Fruit fly (Drosophila melanogaster) whole organism, prepupa: ENCODE data around the gene CG10147.
A peak's percentile ranks its signal among the peaks of the same experiment; 100 is the strongest.

ENCODE experiments used
- Blimp-1 ChIP-seq: fragments of 200-800 bp; sonication (Bioruptor generic); optimal IDR thresholded peaks from 3 replicates; lab custom pipeline; 2017; ENCODE audit warnings: missing biosample characterization, missing genetic modification characterization, mild to moderate bottlenecking, moderate library complexity, missing genetic modification reagents
- CG10631 ChIP-seq: fragments of 200-800 bp; sonication (Bioruptor generic); optimal IDR thresholded peaks from 2 replicates; lab custom pipeline; 2016; ENCODE audit warnings: missing biosample characterization, missing genetic modification characterization
- CG10669 ChIP-seq: fragments of 200-800 bp; sonication (Bioruptor generic); optimal IDR thresholded peaks from 3 replicates; lab custom pipeline; 2018; ENCODE audit warnings: missing biosample characterization, mild to moderate bottlenecking, missing genetic modification characterization, moderate library complexity
- CG11294 ChIP-seq: fragments of 200-800 bp; sonication (Bioruptor generic); IDR thresholded peaks from 2 replicates; pipeline ENCODE4 v1.3.6; 2022; ENCODE audit warnings: missing biosample characterization, missing genetic modification characterization
- CG11762 ChIP-seq: fragments of 200-800 bp; sonication (Bioruptor generic); optimal IDR thresholded peaks from 3 replicates; lab custom pipeline; 2016; ENCODE audit warnings: missing biosample characterization, missing genetic modification characterization; ENCODE audit not compliant: insufficient read depth
- CG11902 ChIP-seq: fragments of 200-800 bp; sonication (Bioruptor generic); optimal IDR thresholded peaks from 3 replicates; lab custom pipeline; 2016; ENCODE audit warnings: missing biosample characterization, missing genetic modification characterization
- CG15336 ChIP-seq: fragments of 200-800 bp; sonication (Bioruptor generic); IDR thresholded peaks from 2 replicates; pipeline ENCODE4 v1.3.6; 2022; ENCODE audit warnings: missing biosample characterization, missing genetic modification characterization
- CG1621 ChIP-seq: fragments of 200-800 bp; sonication (Bioruptor generic); optimal IDR thresholded peaks from 3 replicates; lab custom pipeline; 2018; ENCODE audit warnings: missing biosample characterization, mild to moderate bottlenecking, missing genetic modification characterization
- CG3032 ChIP-seq: fragments of 200-800 bp; optimal IDR thresholded peaks from 2 replicates; lab custom pipeline; 2019; ENCODE audit warnings: missing biosample characterization, mild to moderate bottlenecking, missing genetic modification characterization, moderate library complexity
- CG31627 ChIP-seq: fragments of 200-800 bp; sonication (Bioruptor generic); optimal IDR thresholded peaks from 3 replicates; lab custom pipeline; 2016; ENCODE audit warnings: missing biosample characterization, missing genetic modification characterization
- CG32006 ChIP-seq: fragments of 200-800 bp; sonication (Bioruptor generic); optimal IDR thresholded peaks from 3 replicates; lab custom pipeline; 2017; ENCODE audit warnings: missing biosample characterization, mild to moderate bottlenecking, missing genetic modification characterization
- CG34406 ChIP-seq: fragments of 200-800 bp; sonication (Bioruptor generic); optimal IDR thresholded peaks from 3 replicates; lab custom pipeline; 2016; ENCODE audit warnings: missing biosample characterization, missing genetic modification characterization
- CG3919 ChIP-seq: fragments of 200-800 bp; sonication (Bioruptor generic); optimal IDR thresholded peaks from 3 replicates; lab custom pipeline; 2016; ENCODE audit warnings: missing biosample characterization, missing genetic modification characterization
- CG4318 ChIP-seq: fragments of 200-800 bp; sonication (Bioruptor generic); optimal IDR thresholded peaks from 3 replicates; lab custom pipeline; 2017; ENCODE audit warnings: missing biosample characterization, mild to moderate bottlenecking, missing genetic modification characterization
- CG6163 ChIP-seq: fragments of 200-800 bp; sonication (Bioruptor generic); IDR thresholded peaks from 3 replicates; pipeline ENCODE4 v1.3.6; 2022; ENCODE audit warnings: missing biosample characterization, missing genetic modification characterization
- CG6792 ChIP-seq: fragments of 200-800 bp; sonication (Bioruptor generic); optimal IDR thresholded peaks from 3 replicates; lab custom pipeline; 2016; ENCODE audit warnings: missing biosample characterization, missing genetic modification characterization
- CG6854 ChIP-seq: fragments of 200-800 bp; sonication (Bioruptor generic); optimal IDR thresholded peaks from 2 replicates; lab custom pipeline; 2017; ENCODE audit warnings: missing biosample characterization, mild to moderate bottlenecking, missing genetic modification characterization
- CG7368 ChIP-seq: fragments of 200-800 bp; sonication (Bioruptor generic); optimal IDR thresholded peaks from 3 replicates; lab custom pipeline; 2016; ENCODE audit warnings: missing biosample characterization, missing genetic modification characterization
- CG8119 ChIP-seq: fragments of 200-800 bp; sonication (Bioruptor generic); IDR thresholded peaks from 3 replicates; pipeline ENCODE4 v1.3.6; 2022; ENCODE audit warnings: missing biosample characterization, missing genetic modification characterization
- CG8632 ChIP-seq: fragments of 200-800 bp; sonication (Bioruptor generic); optimal IDR thresholded peaks from 3 replicates; lab custom pipeline; 2016; ENCODE audit warnings: missing biosample characterization, missing genetic modification characterization
- CG9139 ChIP-seq: fragments of 200-800 bp; sonication (Bioruptor generic); optimal IDR thresholded peaks from 3 replicates; lab custom pipeline; 2017; ENCODE audit warnings: missing biosample characterization, mild to moderate bottlenecking, missing genetic modification characterization
- Eip75B ChIP-seq: fragments of 200-800 bp; sonication (Bioruptor generic); optimal IDR thresholded peaks from 3 replicates; lab custom pipeline; 2016; ENCODE audit warnings: missing biosample characterization, missing genetic modification characterization
- Eip93F ChIP-seq: fragments of 200-800 bp; sonication (Bioruptor generic); optimal IDR thresholded peaks from 2 replicates; lab custom pipeline; 2016; ENCODE audit warnings: missing biosample characterization, mild to moderate bottlenecking, missing genetic modification characterization
- Ets21C ChIP-seq: fragments of 200-800 bp; sonication (Bioruptor generic); optimal IDR thresholded peaks from 3 replicates; lab custom pipeline; 2016; ENCODE audit warnings: missing biosample characterization, missing genetic modification characterization
- Gug ChIP-seq: fragments of 200-800 bp; sonication (Bioruptor generic); IDR thresholded peaks from 2 replicates; pipeline ENCODE4 v1.3.6; 2022; ENCODE audit warnings: missing biosample characterization, missing genetic modification characterization
- Hr38 ChIP-seq: sonication (Bioruptor generic); optimal IDR thresholded peaks from 2 replicates; lab custom pipeline; 2016; ENCODE audit warnings: missing biosample characterization, missing genetic modification characterization
- Hr4 ChIP-seq: fragments of 200-800 bp; sonication (Bioruptor generic); optimal IDR thresholded peaks from 3 replicates; lab custom pipeline; 2016; ENCODE audit warnings: missing biosample characterization, missing genetic modification characterization
- Lpt ChIP-seq: fragments of 200-800 bp; sonication (Bioruptor generic); optimal IDR thresholded peaks from 3 replicates; lab custom pipeline; 2016; ENCODE audit warnings: missing biosample characterization, missing genetic modification characterization
- OdsH ChIP-seq: fragments of 200-800 bp; sonication (Bioruptor generic); optimal IDR thresholded peaks from 3 replicates; lab custom pipeline; 2016; ENCODE audit warnings: missing biosample characterization, missing genetic modification characterization
- Sox102F ChIP-seq: fragments of 200-800 bp; sonication (Bioruptor generic); optimal IDR thresholded peaks from 2 replicates; lab custom pipeline; 2016; ENCODE audit warnings: missing biosample characterization, mild to moderate bottlenecking, missing genetic modification characterization
- Sox14 ChIP-seq: fragments of 200-800 bp; sonication (Bioruptor generic); optimal IDR thresholded peaks from 3 replicates; lab custom pipeline; 2016; ENCODE audit warnings: missing biosample characterization, missing genetic modification characterization
- Sox15 ChIP-seq: fragments of 200-800 bp; sonication (Bioruptor generic); optimal IDR thresholded peaks from 3 replicates; lab custom pipeline; 2016; ENCODE audit warnings: missing biosample characterization, missing genetic modification characterization
- achi ChIP-seq: fragments of 200-800 bp; sonication (Bioruptor generic); optimal IDR thresholded peaks from 3 replicates; lab custom pipeline; 2016; ENCODE audit warnings: missing biosample characterization, missing genetic modification characterization
- acj6 ChIP-seq: fragments of 200-800 bp; sonication (Bioruptor generic); optimal IDR thresholded peaks from 3 replicates; lab custom pipeline; 2016; ENCODE audit warnings: missing biosample characterization, missing genetic modification characterization
- cyc ChIP-seq: fragments of 200-800 bp; sonication (Bioruptor generic); optimal IDR thresholded peaks from 3 replicates; lab custom pipeline; 2016; ENCODE audit warnings: missing biosample characterization, missing genetic modification characterization
- dac ChIP-seq: fragments of 200-800 bp; sonication (Bioruptor generic); optimal IDR thresholded peaks from 2 replicates; lab custom pipeline; 2017; ENCODE audit warnings: missing biosample characterization, mild to moderate bottlenecking, missing genetic modification characterization
- dsx ChIP-seq: fragments of 200-800 bp; optimal IDR thresholded peaks from 3 replicates; lab custom pipeline; 2019; ENCODE audit warnings: missing biosample characterization, mild to moderate bottlenecking, missing genetic modification characterization, moderate library complexity; ENCODE audit not compliant: poor library complexity, severe bottlenecking
- esn ChIP-seq: fragments of 200-800 bp; sonication (Bioruptor generic); optimal IDR thresholded peaks from 2 replicates; lab custom pipeline; 2016; ENCODE audit warnings: missing biosample characterization, mild to moderate bottlenecking, missing genetic modification characterization, moderate library complexity
- fd59A ChIP-seq: fragments of 200-800 bp; sonication (Bioruptor generic); optimal IDR thresholded peaks from 2 replicates; lab custom pipeline; 2017; ENCODE audit warnings: missing biosample characterization, mild to moderate bottlenecking, missing genetic modification characterization, missing genetic modification reagents
- fd85E ChIP-seq: fragments of 200-800 bp; sonication (Bioruptor generic); optimal IDR thresholded peaks from 3 replicates; lab custom pipeline; 2016; ENCODE audit warnings: missing biosample characterization, missing genetic modification characterization
- fkh ChIP-seq: fragments of 200-800 bp; sonication (Bioruptor generic); optimal IDR thresholded peaks from 3 replicates; lab custom pipeline; 2017; ENCODE audit warnings: missing biosample characterization, mild to moderate bottlenecking, missing genetic modification characterization, moderate library complexity
- net ChIP-seq: fragments of 200-800 bp; sonication (Bioruptor generic); optimal IDR thresholded peaks from 3 replicates; lab custom pipeline; 2016; ENCODE audit warnings: missing biosample characterization, missing genetic modification characterization
- salr ChIP-seq, 2 experiments: fragments of 200-800 bp; sonication (Bioruptor generic); optimal IDR thresholded peaks; 3 replicates each; lab custom pipeline; 2016 to 2018; ENCODE audit warnings: missing biosample characterization in 2 of 2, missing genetic modification characterization in 2 of 2, mild to moderate bottlenecking in 1 of 2
- spab ChIP-seq: fragments of 200-800 bp; sonication (Bioruptor generic); optimal IDR thresholded peaks from 2 replicates; lab custom pipeline; 2017; ENCODE audit warnings: missing biosample characterization, mild to moderate bottlenecking, missing genetic modification characterization, missing genetic modification reagents
- svp ChIP-seq: fragments of 200-800 bp; sonication (Bioruptor generic); peaks from one replicate; lab custom pipeline; 2016; ENCODE audit warnings: missing biosample characterization, missing genetic modification characterization
- topi ChIP-seq: fragments of 200-800 bp; sonication (Bioruptor generic); optimal IDR thresholded peaks from 3 replicates; lab custom pipeline; 2016; ENCODE audit warnings: missing biosample characterization, missing genetic modification characterization
- vri ChIP-seq: fragments of 200-800 bp; sonication (Bioruptor generic); optimal IDR thresholded peaks from 3 replicates; lab custom pipeline; 2016; ENCODE audit warnings: missing biosample characterization, mild to moderate bottlenecking, missing genetic modification characterization

CG10147 gene

DNA sequence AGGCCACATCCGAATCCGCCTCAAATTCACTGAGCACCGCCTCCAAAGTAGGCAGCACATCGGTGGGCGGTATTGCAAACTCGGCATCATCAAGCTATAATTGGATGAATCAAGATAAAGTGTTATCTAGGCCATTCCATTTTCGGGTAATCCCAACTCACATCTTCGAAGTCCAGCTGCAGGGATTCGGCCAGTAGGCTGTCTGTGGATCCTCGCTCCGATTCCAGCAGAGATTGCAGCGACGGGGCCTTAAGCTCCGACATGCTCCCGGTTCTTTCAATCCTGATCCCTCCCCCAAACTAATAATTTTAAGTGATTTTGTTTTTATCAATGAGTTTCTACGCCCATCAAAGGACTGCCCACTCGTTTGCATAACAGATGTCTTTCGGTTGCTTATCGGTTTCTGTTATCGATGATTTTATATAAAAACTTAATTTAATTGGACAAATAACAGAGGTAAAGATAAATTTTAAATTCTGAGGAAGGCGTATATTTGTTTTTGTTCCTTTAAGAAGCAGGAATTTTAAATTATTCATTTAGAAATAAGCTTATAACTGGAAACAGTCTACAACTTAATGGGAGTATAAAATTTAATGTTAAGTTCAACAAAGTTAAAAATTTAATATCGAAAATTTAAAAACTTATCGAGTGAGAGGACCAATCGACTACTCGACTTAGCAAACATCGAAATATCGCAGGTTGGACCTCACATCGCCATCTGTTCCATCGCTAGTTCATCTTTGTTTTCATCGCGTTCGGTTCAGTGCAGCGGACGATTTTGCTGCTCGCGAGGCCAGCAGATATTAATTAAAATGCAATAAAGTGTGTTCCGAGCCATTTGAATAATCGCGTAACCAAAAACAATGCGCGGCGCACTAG is 6.9 kb upstream of the CG10147 start, which contains the start of the genes Vps8 and sfl (continued):
- TF ChIP-seq Sox15 (no peak), vri (GFP tag; lab: Kevin White, UChicago) (no peak), salr (GFP tag; optimal IDR thresholded peaks at IDR 0.05; lab: Kevin White, UChicago) (no peak), CG9139 (GFP tag; lab: Kevin White, UChicago) (no peak), CG11902 (GFP tag; lab: Kevin White, UChicago) (no peak), Hr4 (peak; percentile 33), Lpt (GFP tag; lab: Kevin White, UChicago) (no peak), Eip93F (GFP tag; lab: Kevin White, UChicago) (peak; percentile 26), esn (GFP tag; lab: Kevin White, UChicago) (peak; percentile 32), Sox14 (peak; percentile 36)
- TF ChIP-seq, all 60 proteins: peak for 22

DNA sequence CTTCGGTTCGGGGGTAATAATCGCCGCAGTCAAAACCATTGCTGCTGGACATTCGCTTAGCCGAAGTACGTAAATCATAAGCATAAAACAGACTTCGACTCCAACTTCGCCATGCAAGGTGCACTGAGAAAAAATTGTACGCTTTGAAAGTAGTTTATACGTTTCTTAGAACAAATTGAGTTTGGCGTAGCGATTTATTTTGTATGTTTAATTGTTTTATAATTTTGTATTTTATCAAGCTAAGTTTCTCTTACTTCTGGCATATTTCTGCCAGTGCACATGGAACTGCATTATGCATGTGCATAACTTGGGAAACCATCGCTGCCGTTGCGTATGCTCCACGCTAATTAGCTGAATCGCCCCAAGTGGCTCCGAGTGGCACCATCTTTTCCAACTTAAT is 5.4 kb downstream of the CG10147 start:
- TF ChIP-seq CG8119 (GFP tag; lab: Robert Waterston, UW) (peak; percentile 93), topi (GFP tag; lab: Kevin White, UChicago) (peak; percentile 51), Eip93F (GFP tag; lab: Kevin White, UChicago) (no peak), fkh (GFP tag; lab: Kevin White, UChicago) (no peak), achi (peak; percentile 70), Sox15 (peak; percentile 0), dac (GFP tag; lab: Kevin White, UChicago) (peak; percentile 76), CG8632 (GFP tag; lab: Kevin White, UChicago) (peak; percentile 27), CG11902 (GFP tag; lab: Kevin White, UChicago) (peak; percentile 4), cyc (GFP tag; lab: Kevin White, UChicago) (peak; percentile 31), Gug (GFP tag; lab: Robert Waterston, UW) (peak; percentile 92), CG11762 (GFP tag; lab: Kevin White, UChicago) (peak; percentile 67), CG6792 (GFP tag; lab: Kevin White, UChicago) (peak; percentile 47), Hr38 (GFP tag; lab: Kevin White, UChicago) (peak; percentile 58), CG10631 (GFP tag; lab: Kevin White, UChicago) (peak; percentile 64), OdsH (GFP tag; lab: Kevin White, UChicago) (peak; percentile 75), CG32006 (GFP tag; lab: Kevin White, UChicago) (peak; percentile 90), Eip75B (GFP tag; lab: Kevin White, UChicago) (peak; percentile 67), CG6163 (GFP tag; lab: Robert Waterston, UW) (peak; percentile 91), esn (GFP tag; lab: Kevin White, UChicago) (peak; percentile 41), spab (GFP tag; lab: Kevin White, UChicago) (peak; percentile 53), svp (GFP tag; lab: Kevin White, UChicago) (peak; percentile 70), Lpt (GFP tag; lab: Kevin White, UChicago) (peak; percentile 81), fd59A (peak; percentile 9), net (GFP tag; lab: Kevin White, UChicago) (peak; percentile 73), CG1621 (tag; lab: Kevin White, UChicago) (peak; percentile 8), Sox102F (GFP tag; lab: Kevin White, UChicago) (no peak), Ets21C (GFP tag; lab: Kevin White, UChicago) (peak; percentile 16), CG34406 (GFP tag; lab: Kevin White, UChicago) (peak; percentile 48), CG4318 (peak; percentile 77), CG3032 (peak; percentile 59), Blimp-1 (GFP tag; lab: Kevin White, UChicago) (no peak), fd85E (GFP tag; lab: Kevin White, UChicago) (no peak), vri (GFP tag; lab: Kevin White, UChicago) (no peak), acj6 (GFP tag; lab: Kevin White, UChicago) (peak; percentile 59), CG11294 (GFP tag; lab: Robert Waterston, UW) (peak; percentile 83), CG10669 (GFP tag; lab: Kevin White, UChicago) (peak; percentile 64), CG6854 (GFP tag; lab: Kevin White, UChicago) (no peak), CG15336 (GFP tag; lab: Robert Waterston, UW) (peak; percentile 95), CG7368 (peak; percentile 42), CG31627 (GFP tag; lab: Kevin White, UChicago) (no peak), dsx (GFP tag; lab: Kevin White, UChicago) (peak; percentile 24), CG9139 (GFP tag; lab: Kevin White, UChicago) (peak; percentile 18), CG3919 (GFP tag; lab: Kevin White, UChicago) (peak; percentile 79)
